Worm (Caenorhabditis elegans) whole organism, late embryonic: ENCODE measurements around the gene tomm-70.

ENCODE experiments used
- C08G9.2 ChIP-seq: sonication (generic microtip); optimal IDR thresholded peaks from 2 replicates; lab custom pipeline; 2016; ENCODE audit warnings: mild to moderate bottlenecking, missing genetic modification characterization, moderate library complexity, missing compliant biosample characterization
- F13H6.1 ChIP-seq: sonication (generic microtip); optimal IDR thresholded peaks from 2 replicates; lab custom pipeline; 2016; ENCODE audit warnings: missing genetic modification characterization, missing compliant biosample characterization
- K09A11.1 ChIP-seq: sonication (generic microtip); optimal IDR thresholded peaks from 2 replicates; lab custom pipeline; 2017; ENCODE audit warnings: antibody characterized with exemption, mild to moderate bottlenecking, missing genetic modification characterization, missing compliant biosample characterization; ENCODE audit not compliant: insufficient read depth
- T23F11.4 ChIP-seq: fragments of 200-800 bp; sonication (Bioruptor generic); optimal IDR thresholded peaks from 2 replicates; lab custom pipeline; 2018; ENCODE audit warnings: mild to moderate bottlenecking, missing genetic modification characterization, missing compliant biosample characterization
- Y22D7AL.16 ChIP-seq: sonication (generic microtip); optimal IDR thresholded peaks from 2 replicates; lab custom pipeline; 2016; ENCODE audit warnings: missing genetic modification characterization, missing compliant biosample characterization
- ahr-1 ChIP-seq: sonication (generic microtip); optimal IDR thresholded peaks from 2 replicates; lab custom pipeline; 2016; ENCODE audit warnings: missing genetic modification characterization, missing compliant biosample characterization
- ceh-14 ChIP-seq: sonication (generic microtip); optimal IDR thresholded peaks from 2 replicates; lab custom pipeline; 2016; ENCODE audit warnings: missing genotype, missing genetic modification characterization, missing compliant biosample characterization
- ceh-18 ChIP-seq: sonication (generic microtip); optimal IDR thresholded peaks from 2 replicates; lab custom pipeline; 2016; ENCODE audit warnings: missing genetic modification characterization, missing compliant biosample characterization
- ceh-2 ChIP-seq: sonication (generic microtip); optimal IDR thresholded peaks from 2 replicates; lab custom pipeline; 2016; ENCODE audit warnings: missing genotype, missing genetic modification characterization, missing compliant biosample characterization
- ceh-22 ChIP-seq: sonication (generic microtip); optimal IDR thresholded peaks from 2 replicates; lab custom pipeline; 2017; ENCODE audit warnings: missing biosample characterization, missing genetic modification characterization
- ceh-24 ChIP-seq: sonication (generic microtip); optimal IDR thresholded peaks from 2 replicates; lab custom pipeline; 2016; ENCODE audit warnings: mild to moderate bottlenecking, missing genetic modification characterization, missing compliant biosample characterization
- ceh-48 ChIP-seq: sonication (generic microtip); optimal IDR thresholded peaks from 2 replicates; lab custom pipeline; 2016; ENCODE audit warnings: missing genetic modification characterization, inconsistent platforms, missing compliant biosample characterization
- ceh-6 ChIP-seq: fragments of 200-800 bp; sonication (Bioruptor generic); optimal IDR thresholded peaks from 2 replicates; lab custom pipeline; 2018; ENCODE audit warnings: mild to moderate bottlenecking, missing genetic modification characterization, missing compliant biosample characterization
- ceh-9 ChIP-seq: sonication (generic microtip); optimal IDR thresholded peaks from 2 replicates; lab custom pipeline; 2016; ENCODE audit warnings: mild to moderate bottlenecking, missing genetic modification characterization, inconsistent platforms, missing compliant biosample characterization
- che-1 ChIP-seq: sonication (generic microtip); optimal IDR thresholded peaks from 2 replicates; lab custom pipeline; 2016; ENCODE audit warnings: mild to moderate bottlenecking, missing genetic modification characterization, missing compliant biosample characterization
- dmd-4 ChIP-seq: sonication (generic microtip); optimal IDR thresholded peaks from 2 replicates; lab custom pipeline; 2016; ENCODE audit warnings: borderline replicate concordance, missing genetic modification characterization, missing compliant biosample characterization
- dve-1 ChIP-seq: sonication (generic microtip); optimal IDR thresholded peaks from 2 replicates; lab custom pipeline; 2017; ENCODE audit warnings: antibody characterized with exemption, mild to moderate bottlenecking, missing genetic modification characterization, missing compliant biosample characterization
- elt-2 ChIP-seq: sonication (generic microtip); optimal IDR thresholded peaks from 2 replicates; lab custom pipeline; 2016; ENCODE audit warnings: missing genetic modification reagents, missing genetic modification characterization, missing compliant biosample characterization
- elt-4 ChIP-seq: sonication (generic microtip); optimal IDR thresholded peaks from 2 replicates; lab custom pipeline; 2016; ENCODE audit warnings: missing genetic modification characterization, missing compliant biosample characterization
- ets-4 ChIP-seq: sonication (generic microtip); optimal IDR thresholded peaks from 2 replicates; lab custom pipeline; 2016; ENCODE audit warnings: missing genetic modification characterization, missing compliant biosample characterization
- fax-1 ChIP-seq: sonication (generic microtip); optimal IDR thresholded peaks from 2 replicates; lab custom pipeline; 2016; ENCODE audit warnings: missing genotype, missing genetic modification characterization, missing compliant biosample characterization
- fkh-6 ChIP-seq: sonication (generic microtip); optimal IDR thresholded peaks from 2 replicates; lab custom pipeline; 2016; ENCODE audit warnings: missing genetic modification characterization, missing compliant biosample characterization
- gmeb-2 ChIP-seq: sonication (generic microtip); optimal IDR thresholded peaks from 2 replicates; lab custom pipeline; 2016; ENCODE audit warnings: missing genetic modification characterization, inconsistent platforms, missing compliant biosample characterization
- hlh-13 ChIP-seq: fragments of 200-800 bp; sonication (Bioruptor generic); optimal IDR thresholded peaks from 2 replicates; lab custom pipeline; 2018; ENCODE audit warnings: mild to moderate bottlenecking, missing genetic modification characterization, missing compliant biosample characterization
- hlh-30 ChIP-seq: sonication (generic microtip); optimal IDR thresholded peaks from 2 replicates; lab custom pipeline; 2017; ENCODE audit warnings: antibody characterized with exemption, missing genetic modification characterization, missing compliant biosample characterization; ENCODE audit not compliant: insufficient read depth
- hlh-6 ChIP-seq: sonication (generic microtip); optimal IDR thresholded peaks from 2 replicates; lab custom pipeline; 2016; ENCODE audit warnings: missing genotype, missing genetic modification characterization, missing compliant biosample characterization
- lim-6 ChIP-seq: sonication (generic microtip); optimal IDR thresholded peaks from 2 replicates; lab custom pipeline; 2016; ENCODE audit warnings: missing genetic modification characterization, missing compliant biosample characterization
- madf-2 ChIP-seq: sonication (generic microtip); optimal IDR thresholded peaks from 2 replicates; lab custom pipeline; 2017; ENCODE audit warnings: missing genetic modification characterization, missing compliant biosample characterization
- mec-3 ChIP-seq: sonication (generic microtip); optimal IDR thresholded peaks from 2 replicates; lab custom pipeline; 2016; ENCODE audit warnings: borderline replicate concordance, missing genetic modification characterization, missing compliant biosample characterization
- nhr-232 ChIP-seq: sonication (generic microtip); optimal IDR thresholded peaks from 2 replicates; lab custom pipeline; 2016; ENCODE audit warnings: missing genetic modification characterization, missing compliant biosample characterization
- pag-3 ChIP-seq: sonication (generic microtip); optimal IDR thresholded peaks from 2 replicates; lab custom pipeline; 2016; ENCODE audit warnings: missing compliant biosample characterization, missing genetic modification characterization, borderline replicate concordance
- pat-9 ChIP-seq: fragments of 200-800 bp; sonication (Bioruptor generic); optimal IDR thresholded peaks from 2 replicates; lab custom pipeline; 2018; ENCODE audit warnings: mild to moderate bottlenecking, missing genetic modification characterization, moderate library complexity, missing compliant biosample characterization
- pha-4 ChIP-seq: fragments of 150-350 bp; optimal IDR thresholded peaks from 2 replicates; lab custom pipeline; 2018; ENCODE audit warnings: missing biosample characterization, missing genetic modification reagents, missing genetic modification characterization
- pros-1 ChIP-seq: fragments of 150-350 bp; optimal IDR thresholded peaks from 2 replicates; lab custom pipeline; 2014; ENCODE audit warnings: missing biosample characterization, missing genetic modification reagents, missing genetic modification characterization
- ref-2 ChIP-seq: sonication (generic microtip); optimal IDR thresholded peaks from 2 replicates; lab custom pipeline; 2016; ENCODE audit warnings: missing genetic modification characterization, missing compliant biosample characterization
- sdc-2 ChIP-seq: sonication (generic microtip); optimal IDR thresholded peaks from 2 replicates; lab custom pipeline; 2016; ENCODE audit warnings: missing genotype, missing genetic modification characterization, missing compliant biosample characterization
- sox-2 ChIP-seq: fragments of 200-800 bp; sonication (Bioruptor generic); IDR thresholded peaks from 2 replicates; pipeline ENCODE4 v1.3.6; 2022; ENCODE audit warnings: missing genetic modification reagents, missing genetic modification characterization, missing compliant biosample characterization
- tbx-2 ChIP-seq: sonication (generic microtip); optimal IDR thresholded peaks from 2 replicates; lab custom pipeline; 2016; ENCODE audit warnings: missing genetic modification characterization, missing compliant biosample characterization
- ttx-3 ChIP-seq: sonication (generic microtip); optimal IDR thresholded peaks from 2 replicates; lab custom pipeline; 2016; ENCODE audit warnings: missing genetic modification reagents, missing genetic modification characterization, missing compliant biosample characterization
- unc-42 ChIP-seq: sonication (generic microtip); optimal IDR thresholded peaks from 2 replicates; lab custom pipeline; 2016; ENCODE audit warnings: missing genotype, missing genetic modification characterization, missing compliant biosample characterization
- unc-86 ChIP-seq: sonication (generic microtip); optimal IDR thresholded peaks from 2 replicates; lab custom pipeline; 2016; ENCODE audit warnings: missing genetic modification characterization, missing compliant biosample characterization

tomm-70 gene

DNA sequence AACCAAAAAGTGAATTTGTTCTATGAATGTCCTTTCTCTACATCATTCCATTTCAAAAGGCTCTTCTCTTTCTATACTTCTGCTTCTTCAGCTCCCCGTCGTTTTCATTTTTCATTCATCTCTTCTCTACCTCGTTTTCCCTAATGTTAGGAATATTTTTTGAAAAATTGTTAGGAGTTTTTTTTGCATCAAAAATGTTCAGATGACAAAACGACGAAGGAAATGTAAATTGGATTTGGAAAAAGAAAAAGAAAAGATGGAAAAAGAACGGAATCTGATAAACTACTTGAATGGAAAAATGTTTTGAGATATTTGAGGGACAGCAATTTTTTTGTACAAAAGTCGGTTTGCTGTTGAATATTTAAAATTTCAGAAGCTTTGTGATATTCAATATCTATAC lies 9.8 kb downstream of the tomm-70 start:
- no peak for TF ChIP-seq che-1
- TF ChIP-seq ceh-18 (tag; lab: Kevin White, UChicago) = no peak
- no peak for TF ChIP-seq ahr-1 (tag; lab: Kevin White, UChicago)
- TF ChIP-seq ttx-3 (tag; lab: Kevin White, UChicago) = no peak
- no peak for TF ChIP-seq sox-2 (GFP tag; lab: Robert Waterston, UW)
- TF ChIP-seq ref-2 (tag; lab: Kevin White, UChicago) = no peak
- TF ChIP-seq T23F11.4 (GFP tag; lab: Kevin White, UChicago) = no peak
- TF ChIP-seq K09A11.1 = no peak
- no peak for TF ChIP-seq fkh-6 (tag; lab: Kevin White, UChicago)
- no peak for TF ChIP-seq hlh-30 (tag; lab: Kevin White, UChicago)
- no peak for TF ChIP-seq ceh-6 (GFP tag; lab: Kevin White, UChicago)
- no peak for TF ChIP-seq ceh-14 (tag; lab: Kevin White, UChicago)
- TF ChIP-seq hlh-13 (GFP tag; lab: Kevin White, UChicago) = no peak
- no peak for TF ChIP-seq dmd-4 (tag; lab: Kevin White, UChicago)
- TF ChIP-seq gmeb-2 = no peak
- TF ChIP-seq mec-3 (tag; lab: Kevin White, UChicago) = no peak
- no peak for TF ChIP-seq C08G9.2 (tag; lab: Kevin White, UChicago)
- no peak for TF ChIP-seq fax-1 (tag; lab: Kevin White, UChicago)
- TF ChIP-seq ceh-9 = no peak
- no peak for TF ChIP-seq pros-1 (tag; lab: Kevin White, UChicago)
- TF ChIP-seq, all 69 proteins: peak for 0

DNA sequence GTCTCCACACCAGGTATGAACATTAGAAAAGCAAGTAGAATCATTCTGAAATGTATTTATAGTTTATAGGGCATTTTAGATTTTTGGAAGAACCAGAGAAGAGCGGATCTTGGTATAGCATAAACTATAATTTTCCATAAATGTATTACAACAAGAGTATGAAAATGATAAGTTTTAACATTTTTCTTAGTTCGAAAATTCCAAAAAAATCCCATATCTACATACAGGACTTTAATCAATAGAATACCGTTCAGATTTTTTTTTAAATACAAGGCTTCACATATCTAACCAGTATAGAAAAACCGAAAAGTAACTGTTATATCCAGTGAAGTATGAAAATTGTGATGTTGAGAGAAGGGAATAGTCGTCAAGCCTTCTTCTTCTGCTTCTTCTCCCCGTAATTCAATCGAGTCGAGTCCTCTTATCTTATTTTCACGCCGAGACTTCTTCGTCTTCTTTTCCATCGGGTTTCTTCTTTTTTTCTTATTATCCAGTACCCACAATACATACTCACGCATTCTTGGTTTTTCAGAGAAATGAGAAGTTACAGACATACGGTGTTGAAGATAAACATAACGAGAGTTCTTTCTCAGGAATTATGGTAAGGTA lies 10.7 kb downstream of the tomm-70 start, which contains the start of gene ZK370.6:
ZK370.6 (minus strand) TSS at position 51 of the 609 bp plus-strand sequence.
- TF ChIP-seq ceh-2 (tag; lab: Kevin White, UChicago) = no peak
- TF ChIP-seq unc-42 (tag; lab: Kevin White, UChicago) = peak; percentile 91

- TF ChIP-seq ceh-22 (tag; lab: Kevin White, UChicago) (no peak), ttx-3 (tag; lab: Kevin White, UChicago) (no peak), unc-86 (no peak), pros-1 (tag; lab: Kevin White, UChicago) (no peak), Y22D7AL.16 (tag; lab: Kevin White, UChicago) (no peak), nhr-232 (tag; lab: Kevin White, UChicago) (no peak), lim-6 (tag; lab: Kevin White, UChicago) (no peak), elt-2 (tag; lab: Kevin White, UChicago) (no peak), madf-2 (tag; lab: Kevin White, UChicago) (no peak), dmd-4 (tag; lab: Kevin White, UChicago) (no peak)
These were observed 12.0 kb downstream of the tomm-70 start for ce11 chrIII:8742584-8742983.

DNA sequence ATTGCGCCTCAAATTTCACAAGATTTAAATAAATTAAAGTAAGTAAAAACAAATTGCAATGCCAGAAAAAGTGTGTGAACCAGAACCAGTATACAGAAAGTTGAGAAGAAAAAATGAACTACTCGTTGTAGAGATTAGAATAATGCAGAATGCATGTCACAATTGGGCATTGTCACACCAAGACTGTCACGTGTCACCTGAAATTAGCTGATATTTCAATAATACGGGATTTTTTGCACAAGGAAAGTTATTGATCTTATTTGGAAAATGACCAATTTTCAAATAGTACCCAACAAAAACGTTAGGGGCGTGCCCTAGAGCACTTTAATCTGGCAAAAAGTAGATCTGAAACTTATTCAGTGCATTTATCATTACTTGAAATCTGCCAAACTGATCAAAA lies 12.6 kb downstream of the tomm-70 start:
- TF ChIP-seq pat-9 (no peak), sox-2 (GFP tag; lab: Robert Waterston, UW) (no peak), T23F11.4 (GFP tag; lab: Kevin White, UChicago) (no peak), ceh-18 (tag; lab: Kevin White, UChicago) (no peak), sdc-2 (tag; lab: Kevin White, UChicago) (no peak), ceh-24 (tag; lab: Kevin White, UChicago) (no peak), hlh-6 (tag; lab: Kevin White, UChicago) (no peak), dve-1 (no peak), madf-2 (tag; lab: Kevin White, UChicago) (no peak), tbx-2 (tag; lab: Kevin White, UChicago) (no peak), ets-4 (tag; lab: Kevin White, UChicago) (no peak), Y22D7AL.16 (tag; lab: Kevin White, UChicago) (no peak), pha-4 (tag; lab: Kevin White, UChicago) (no peak), mec-3 (tag; lab: Kevin White, UChicago) (no peak), pag-3 (tag; lab: Kevin White, UChicago) (no peak), F13H6.1 (tag; lab: Kevin White, UChicago) (no peak), elt-4 (no peak), ceh-48 (no peak), unc-42 (tag; lab: Kevin White, UChicago) (no peak), ceh-14 (tag; lab: Kevin White, UChicago) (no peak)
